Worm (Caenorhabditis elegans) whole organism, late embryonic: ENCODE results near the gene spo-11.

Experiments used
- C38D4.7 ChIP-seq: fragments of 200-800 bp; sonication (Bioruptor generic); optimal IDR thresholded peaks from 2 replicates; lab custom pipeline; 2018; ENCODE audit warnings: mild to moderate bottlenecking, missing genetic modification characterization, moderate library complexity, missing compliant biosample characterization
- K02D7.2 ChIP-seq: sonication (generic microtip); optimal IDR thresholded peaks from 2 replicates; lab custom pipeline; 2017; ENCODE audit warnings: mild to moderate bottlenecking, missing genetic modification characterization, missing compliant biosample characterization
- K09A11.1 ChIP-seq: sonication (generic microtip); optimal IDR thresholded peaks from 2 replicates; lab custom pipeline; 2017; ENCODE audit warnings: antibody characterized with exemption, mild to moderate bottlenecking, missing genetic modification characterization, missing compliant biosample characterization; ENCODE audit not compliant: insufficient read depth
- ahr-1 ChIP-seq: sonication (generic microtip); optimal IDR thresholded peaks from 2 replicates; lab custom pipeline; 2016; ENCODE audit warnings: missing genetic modification characterization, missing compliant biosample characterization
- ama-1 ChIP-seq: fragments of 150-350 bp; optimal IDR thresholded peaks from 2 replicates; lab custom pipeline; 2014
- ceh-2 ChIP-seq: sonication (generic microtip); optimal IDR thresholded peaks from 2 replicates; lab custom pipeline; 2016; ENCODE audit warnings: missing genotype, missing genetic modification characterization, missing compliant biosample characterization
- ceh-22 ChIP-seq: sonication (generic microtip); optimal IDR thresholded peaks from 2 replicates; lab custom pipeline; 2017; ENCODE audit warnings: missing biosample characterization, missing genetic modification characterization
- ceh-24 ChIP-seq: sonication (generic microtip); optimal IDR thresholded peaks from 2 replicates; lab custom pipeline; 2016; ENCODE audit warnings: mild to moderate bottlenecking, missing genetic modification characterization, missing compliant biosample characterization
- ceh-31 ChIP-seq: sonication (generic microtip); optimal IDR thresholded peaks from 2 replicates; lab custom pipeline; 2016; ENCODE audit warnings: missing genetic modification characterization, missing compliant biosample characterization
- ceh-45 ChIP-seq: fragments of 200-800 bp; sonication (Bioruptor generic); IDR thresholded peaks from 2 replicates; pipeline ENCODE4 v1.3.6; 2022; ENCODE audit warnings: missing genetic modification reagents, missing genetic modification characterization, missing compliant biosample characterization
- ceh-48 ChIP-seq: sonication (generic microtip); optimal IDR thresholded peaks from 2 replicates; lab custom pipeline; 2016; ENCODE audit warnings: missing genetic modification characterization, inconsistent platforms, missing compliant biosample characterization
- ceh-6 ChIP-seq: fragments of 200-800 bp; sonication (Bioruptor generic); optimal IDR thresholded peaks from 2 replicates; lab custom pipeline; 2018; ENCODE audit warnings: mild to moderate bottlenecking, missing genetic modification characterization, missing compliant biosample characterization
- che-1 ChIP-seq: sonication (generic microtip); optimal IDR thresholded peaks from 2 replicates; lab custom pipeline; 2016; ENCODE audit warnings: mild to moderate bottlenecking, missing genetic modification characterization, missing compliant biosample characterization
- dmd-4 ChIP-seq: sonication (generic microtip); optimal IDR thresholded peaks from 2 replicates; lab custom pipeline; 2016; ENCODE audit warnings: borderline replicate concordance, missing genetic modification characterization, missing compliant biosample characterization
- elt-4 ChIP-seq: sonication (generic microtip); optimal IDR thresholded peaks from 2 replicates; lab custom pipeline; 2016; ENCODE audit warnings: missing genetic modification characterization, missing compliant biosample characterization
- fax-1 ChIP-seq: sonication (generic microtip); optimal IDR thresholded peaks from 2 replicates; lab custom pipeline; 2016; ENCODE audit warnings: missing genotype, missing genetic modification characterization, missing compliant biosample characterization
- fkh-6 ChIP-seq: sonication (generic microtip); optimal IDR thresholded peaks from 2 replicates; lab custom pipeline; 2016; ENCODE audit warnings: missing genetic modification characterization, missing compliant biosample characterization
- hlh-15 ChIP-seq: sonication (generic microtip); optimal IDR thresholded peaks from 2 replicates; lab custom pipeline; 2016; ENCODE audit warnings: missing genetic modification characterization, missing compliant biosample characterization
- lin-11 ChIP-seq: fragments of 200-800 bp; sonication (Bioruptor generic); optimal IDR thresholded peaks from 2 replicates; lab custom pipeline; 2018; ENCODE audit warnings: mild to moderate bottlenecking, missing genetic modification characterization, missing compliant biosample characterization
- madf-2 ChIP-seq: sonication (generic microtip); optimal IDR thresholded peaks from 2 replicates; lab custom pipeline; 2017; ENCODE audit warnings: missing genetic modification characterization, missing compliant biosample characterization
- mec-3 ChIP-seq: sonication (generic microtip); optimal IDR thresholded peaks from 2 replicates; lab custom pipeline; 2016; ENCODE audit warnings: borderline replicate concordance, missing genetic modification characterization, missing compliant biosample characterization
- nhr-11 ChIP-seq: fragments of 150-350 bp; optimal IDR thresholded peaks from 2 replicates; lab custom pipeline; 2014; ENCODE audit warnings: missing biosample characterization, missing genetic modification characterization
- odd-2 ChIP-seq: sonication (generic microtip); optimal IDR thresholded peaks from 2 replicates; lab custom pipeline; 2017; ENCODE audit warnings: antibody characterized with exemption, mild to moderate bottlenecking, missing genetic modification characterization, missing compliant biosample characterization
- pag-3 ChIP-seq: sonication (generic microtip); optimal IDR thresholded peaks from 2 replicates; lab custom pipeline; 2016; ENCODE audit warnings: missing compliant biosample characterization, missing genetic modification characterization, borderline replicate concordance
- pha-2 ChIP-seq: sonication (generic microtip); optimal IDR thresholded peaks from 2 replicates; lab custom pipeline; 2017; ENCODE audit warnings: mild to moderate bottlenecking, missing genetic modification characterization, missing compliant biosample characterization
- pros-1 ChIP-seq: fragments of 150-350 bp; optimal IDR thresholded peaks from 2 replicates; lab custom pipeline; 2014; ENCODE audit warnings: missing biosample characterization, missing genetic modification reagents, missing genetic modification characterization
- sdc-2 ChIP-seq: sonication (generic microtip); optimal IDR thresholded peaks from 2 replicates; lab custom pipeline; 2016; ENCODE audit warnings: missing genotype, missing genetic modification characterization, missing compliant biosample characterization
- sox-2 ChIP-seq: fragments of 200-800 bp; sonication (Bioruptor generic); IDR thresholded peaks from 2 replicates; pipeline ENCODE4 v1.3.6; 2022; ENCODE audit warnings: missing genetic modification reagents, missing genetic modification characterization, missing compliant biosample characterization
- tbx-2 ChIP-seq: sonication (generic microtip); optimal IDR thresholded peaks from 2 replicates; lab custom pipeline; 2016; ENCODE audit warnings: missing genetic modification characterization, missing compliant biosample characterization
- tbx-7 ChIP-seq: sonication (generic microtip); optimal IDR thresholded peaks from 2 replicates; lab custom pipeline; 2016; ENCODE audit warnings: missing genotype, missing genetic modification characterization, missing compliant biosample characterization
- ttx-3 ChIP-seq: sonication (generic microtip); optimal IDR thresholded peaks from 2 replicates; lab custom pipeline; 2016; ENCODE audit warnings: missing genetic modification reagents, missing genetic modification characterization, missing compliant biosample characterization
- unc-3 ChIP-seq, 2 experiments: fragments of 200-800 bp in 1 of 2; sonication (Bioruptor generic) in 1 of 2; sonication (generic microtip) in 1 of 2; conservative IDR thresholded peaks in 1 of 2; optimal IDR thresholded peaks in 1 of 2; 2 replicates each; pipeline versions ENCODE4 v1.3.6 to Lab custom; 2016 to 2022; ENCODE audit warnings: missing compliant biosample characterization in 2 of 2, missing genetic modification characterization in 2 of 2, missing genetic modification reagents in 1 of 2
- unc-42 ChIP-seq: sonication (generic microtip); optimal IDR thresholded peaks from 2 replicates; lab custom pipeline; 2016; ENCODE audit warnings: missing genotype, missing genetic modification characterization, missing compliant biosample characterization
- unc-55 ChIP-seq: sonication (generic microtip); optimal IDR thresholded peaks from 2 replicates; lab custom pipeline; 2017; ENCODE audit warnings: missing biosample characterization, missing genetic modification reagents, missing genetic modification characterization

Gene spo-11

DNA sequence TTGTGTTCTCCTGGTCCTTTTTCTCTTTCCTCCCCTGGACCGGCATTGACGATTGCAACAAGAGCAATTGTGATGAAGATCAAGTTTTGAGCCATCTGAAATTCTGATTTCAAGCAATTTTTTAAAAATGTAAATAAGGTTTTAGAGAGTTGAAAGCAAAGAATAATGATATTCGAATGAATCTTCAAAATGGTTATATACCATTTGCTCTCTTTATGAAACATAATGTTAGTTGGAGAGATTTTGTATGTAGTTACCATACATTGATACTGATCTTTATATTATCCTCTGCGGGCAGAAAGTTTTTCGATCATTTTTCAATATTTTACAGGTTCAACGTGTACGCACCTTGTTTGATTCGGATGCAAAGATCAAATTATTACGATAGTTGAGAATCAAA lies 18.9 kb downstream of the spo-11 start, which contains the start of gene srlf-24:
TSS of gene srlf-24 (minus strand) at position 101 of the 400 bp plus-strand sequence.
- TF ChIP-seq lin-11 = no peak
- TF ChIP-seq ceh-45 = no peak
- no peak for TF ChIP-seq unc-42
- TF ChIP-seq fax-1 (tag; lab: Kevin White, UChicago) = no peak
- no peak for TF ChIP-seq K09A11.1 (tag; lab: Kevin White, UChicago)
- TF ChIP-seq fkh-6 (tag; lab: Kevin White, UChicago) = no peak
- no peak for TF ChIP-seq sdc-2 (tag; lab: Kevin White, UChicago)
- no peak for TF ChIP-seq unc-55 (GFP tag; lab: Kevin White, UChicago)
- no peak for TF ChIP-seq ceh-2

DNA sequence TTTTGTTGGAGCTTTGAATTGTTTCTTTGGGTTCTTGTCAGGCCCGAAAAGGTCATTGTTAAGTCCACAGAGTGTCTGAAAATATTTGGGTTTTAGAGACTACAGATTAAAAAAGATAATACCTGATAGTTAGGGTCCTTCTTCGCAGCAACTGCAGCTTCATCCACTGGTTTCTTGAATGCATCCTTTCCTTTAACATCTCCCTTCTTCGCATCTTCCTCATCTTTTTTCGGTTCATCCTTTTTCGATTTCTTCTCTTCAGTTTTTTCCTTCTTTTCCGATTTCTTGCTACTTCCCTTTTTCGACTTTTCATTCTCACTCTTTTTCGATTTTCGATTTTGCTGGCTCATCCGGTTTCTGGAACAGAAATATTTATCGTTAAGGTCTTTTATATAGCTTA lies 21.2 kb downstream of the spo-11 start:
- TF ChIP-seq mec-3 (tag; lab: Kevin White, UChicago) (no peak), madf-2 (tag; lab: Kevin White, UChicago) (no peak), pag-3 (tag; lab: Kevin White, UChicago) (no peak), nhr-11 (tag; lab: Kevin White, UChicago) (peak; percentile 79), ceh-22 (no peak), elt-4 (tag; lab: Kevin White, UChicago) (no peak)
- TF ChIP-seq, all 69 proteins: peak for 1

DNA sequence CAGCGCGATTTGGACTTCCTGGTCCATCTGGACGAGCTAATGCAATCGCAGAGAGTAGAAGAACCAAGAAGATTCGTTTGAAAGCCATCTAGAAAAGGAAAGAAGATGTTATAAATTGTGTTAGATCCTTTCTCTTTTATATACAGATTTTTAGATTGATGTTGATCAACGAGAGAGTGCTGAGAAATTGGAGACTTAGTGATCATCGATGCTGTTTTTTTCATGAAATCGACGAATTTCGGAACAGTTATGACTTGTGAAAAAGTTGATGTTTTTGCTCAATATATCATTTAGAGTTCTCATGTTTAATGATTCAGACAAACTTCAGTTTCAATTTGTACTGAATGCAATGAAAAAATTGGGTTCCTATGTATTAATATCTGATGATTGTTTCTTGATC lies 22.1 kb downstream of the spo-11 start, which contains the start of gene srlf-17:
TSS of gene srlf-17 (minus strand) at position 101 of the 400 bp plus-strand sequence.
- TF ChIP-seq tbx-2 (no peak), C38D4.7 (GFP tag; lab: Kevin White, UChicago) (no peak), ahr-1 (tag; lab: Kevin White, UChicago) (no peak), dmd-4 (tag; lab: Kevin White, UChicago) (no peak), ttx-3 (tag; lab: Kevin White, UChicago) (no peak), ceh-24 (tag; lab: Kevin White, UChicago) (no peak), odd-2 (no peak), ceh-2 (no peak), hlh-15 (tag; lab: Kevin White, UChicago) (no peak)

DNA sequence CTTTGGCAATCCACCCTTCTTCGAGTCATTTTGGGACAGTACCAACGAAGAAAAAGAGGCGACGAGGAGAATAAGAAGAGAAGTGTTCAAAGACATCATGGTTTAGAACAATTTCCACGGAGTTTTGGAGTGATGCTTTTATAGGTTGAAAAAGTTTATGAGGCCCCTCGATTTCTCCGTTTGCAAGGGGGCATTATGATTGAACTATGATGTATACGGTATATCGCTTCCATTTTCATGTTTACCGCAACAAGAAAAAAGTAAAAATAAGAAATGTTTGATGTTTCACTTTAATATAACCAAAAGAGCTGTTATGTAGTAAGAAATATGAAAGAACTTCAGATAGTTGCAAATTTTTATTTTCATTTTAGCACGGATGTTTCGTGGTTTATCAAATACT lies 23.3 kb downstream of the spo-11 start, which contains the start of gene srlf-18:
TSS of gene srlf-18 (minus strand) at position 101 of the 400 bp plus-strand sequence.
- TF ChIP-seq fkh-6 (tag; lab: Kevin White, UChicago) (no peak), pros-1 (tag; lab: Kevin White, UChicago) (no peak), ceh-6 (GFP tag; lab: Kevin White, UChicago) (no peak), ttx-3 (tag; lab: Kevin White, UChicago) (no peak), tbx-7 (tag; lab: Kevin White, UChicago) (no peak), pha-2 (tag; lab: Kevin White, UChicago) (no peak), ama-1 (lab: Kevin White, UChicago) (no peak), fax-1 (tag; lab: Kevin White, UChicago) (no peak), che-1 (tag; lab: Kevin White, UChicago) (no peak), unc-55 (GFP tag; lab: Kevin White, UChicago) (no peak), lin-11 (no peak), ceh-31 (no peak), sox-2 (GFP tag; lab: Robert Waterston, UW) (no peak), odd-2 (no peak)

DNA sequence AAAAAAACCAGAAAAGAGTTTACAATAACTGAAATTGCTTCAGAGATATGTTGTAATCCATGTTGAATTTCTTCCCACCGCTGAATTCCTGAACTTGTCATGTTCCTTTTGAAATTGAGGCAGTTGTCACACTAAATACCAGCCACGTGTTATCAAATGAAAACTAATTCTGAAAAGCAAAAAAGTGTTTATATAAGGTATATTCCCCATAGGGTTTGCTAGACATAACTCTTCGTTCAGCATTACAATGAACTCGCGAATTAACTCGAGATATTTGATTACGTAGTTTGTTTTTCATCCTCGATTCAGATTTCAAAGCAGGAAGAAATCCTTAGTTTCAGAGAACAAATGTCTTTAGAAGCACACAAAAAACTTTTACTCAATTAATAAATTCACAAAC lies 24.4 kb downstream of the spo-11 start, which contains the start of gene str-3:
TSS of gene str-3 (minus strand) at position 101 of the 400 bp plus-strand sequence.
- TF ChIP-seq K02D7.2 = no peak
- no peak for TF ChIP-seq ceh-48 (tag; lab: Kevin White, UChicago)
- no peak for TF ChIP-seq unc-3 (GFP tag; conservative IDR thresholded peaks at IDR 0.05; lab: Robert Waterston, UW)
- no peak for TF ChIP-seq unc-3 (tag; optimal IDR thresholded peaks at IDR 0.05; lab: Kevin White, UChicago)
